Worm (Caenorhabditis elegans) whole organism, L2 larva: ENCODE measurements around the gene clec-194.

Source experiments
- ceh-82 ChIP-seq: fragments of 150-350 bp; optimal IDR thresholded peaks from 2 replicates; lab custom pipeline; 2014; ENCODE audit warnings: missing biosample characterization, missing genetic modification characterization
- crh-2 ChIP-seq: sonication (generic microtip); optimal IDR thresholded peaks from 2 replicates; lab custom pipeline; 2017; ENCODE audit warnings: missing biosample characterization, missing genetic modification characterization
- egl-27 ChIP-seq: sonication (generic microtip); optimal IDR thresholded peaks from 3 replicates; lab custom pipeline; 2017; ENCODE audit warnings: missing biosample characterization, missing genetic modification reagents, missing genetic modification characterization
- fos-1 ChIP-seq: fragments of 150-350 bp; optimal IDR thresholded peaks from 2 replicates; lab custom pipeline; 2014; ENCODE audit warnings: missing biosample characterization, missing genetic modification characterization
- nhr-77 ChIP-seq: fragments of 150-350 bp; optimal IDR thresholded peaks from 2 replicates; lab custom pipeline; 2014; ENCODE audit warnings: missing biosample characterization, missing genetic modification characterization
- snpc-4 ChIP-seq: fragments of 150-350 bp; optimal IDR thresholded peaks from 2 replicates; lab custom pipeline; 2014; ENCODE audit warnings: missing biosample characterization, missing genetic modification characterization

- TF ChIP-seq snpc-4 (tag; lab: Kevin White, UChicago) (no peak), fos-1 (no peak), ceh-82 (tag; lab: Kevin White, UChicago) (no peak), egl-27 (tag; lab: Kevin White, UChicago) (no peak), nhr-77 (no peak), crh-2 (tag; lab: Kevin White, UChicago) (no peak)
Observed at ce11 chrIV:16831366-16831765, at the start of gene clec-194.
